Fruit fly (Drosophila melanogaster): Measurements from ENCODE around the gene CG5623.
A peak's percentile ranks its signal among the peaks of the same experiment; 100 is the strongest.

CG5623 gene

DNA sequence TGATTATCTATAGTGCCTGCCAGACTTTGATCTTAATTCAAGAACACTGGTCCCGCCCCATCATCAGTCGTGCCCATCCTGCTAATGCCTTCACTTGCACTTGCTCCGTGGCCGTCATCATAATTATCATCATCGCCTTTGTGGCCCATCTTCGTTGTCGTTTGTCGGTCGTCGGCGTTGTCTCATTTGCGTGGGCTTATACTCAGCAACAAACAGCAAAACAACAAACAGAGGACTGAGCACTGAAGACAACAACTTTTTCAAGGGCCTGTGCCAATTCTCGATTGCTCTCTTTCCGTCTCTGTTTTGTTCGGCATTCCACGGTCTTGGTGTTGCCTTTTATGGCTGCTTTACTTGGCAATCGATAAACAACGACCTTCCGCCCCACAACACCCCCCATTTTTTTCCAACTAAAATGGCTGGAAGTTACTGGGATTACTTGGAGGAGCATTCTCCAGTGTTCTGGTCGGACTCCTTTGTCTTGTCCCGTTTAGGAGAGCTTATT is 40.7 kb upstream of the CG5623 start:
- TF ChIP-seq onecut (GFP tag; IDR thresholded peaks at IDR 0.05) (peak; percentile 44), sd (tag; optimal IDR thresholded peaks at IDR 0.05) (peak; percentile 41), Dip2 (GFP tag; IDR thresholded peaks at IDR 0.05) (no peak), bsh (GFP tag; optimal IDR thresholded peaks at IDR 0.05) (peak in 1 of 2 experiments; percentile 48), CG14667 (GFP tag; IDR thresholded peaks at IDR 0.05) (no peak), sr (GFP tag; IDR thresholded peaks at IDR 0.05) (peak; percentile 67; the same call in 2 of the 3 replicates)

DNA sequence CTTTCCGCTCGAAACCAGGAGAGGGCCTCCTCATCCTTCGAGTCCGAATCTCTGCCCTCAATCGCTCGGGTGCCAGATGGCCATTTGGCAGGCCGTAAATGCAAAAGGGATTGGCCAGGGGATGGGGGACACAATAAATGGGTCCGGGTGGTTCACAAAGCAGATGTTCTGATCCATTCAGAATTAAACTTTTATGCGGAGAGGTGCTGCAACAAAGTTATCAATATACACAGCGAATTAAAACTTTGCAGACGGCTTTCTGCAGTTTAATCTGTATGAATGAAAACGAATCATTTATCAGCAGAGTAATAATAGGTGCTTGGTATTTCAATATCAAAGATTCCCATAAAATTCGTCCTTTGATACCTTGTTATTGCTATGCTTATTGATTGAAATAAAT is 40.1 kb upstream of the CG5623 start:
- TF ChIP-seq vnd (GFP tag; IDR thresholded peaks at IDR 0.05; ENCODE audit: partially characterized antibody) (no peak), Oaz (GFP tag; IDR thresholded peaks at IDR 0.05) (no peak), abd-A (tag; optimal IDR thresholded peaks at IDR 0.05) (peak; percentile 32), Hmr (GFP tag; optimal IDR thresholded peaks at IDR 0.05) (no peak)

DNA sequence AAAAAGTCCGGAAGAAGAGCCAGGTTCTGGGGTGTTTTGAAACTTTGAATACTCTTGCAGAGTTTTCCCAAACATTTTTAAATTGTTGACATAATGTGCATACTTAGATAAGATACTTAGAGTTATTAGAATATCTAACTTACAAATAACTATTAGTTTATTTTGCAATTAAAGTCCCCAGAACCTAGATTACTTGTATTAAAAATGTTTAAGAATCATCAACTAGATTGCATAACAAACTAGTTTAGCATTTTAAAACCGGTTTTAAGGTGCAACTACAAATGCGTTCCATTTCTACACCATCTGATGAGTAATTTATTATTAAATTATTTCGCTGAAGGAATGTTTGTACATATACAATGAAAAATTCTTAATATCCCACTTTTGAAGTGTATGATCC is 39.1 kb upstream of the CG5623 start:
- TF ChIP-seq CG18476 (GFP tag; optimal IDR thresholded peaks at IDR 0.05) (no peak), sqz (GFP tag; optimal IDR thresholded peaks at IDR 0.05) (no peak), D19A (tag; optimal IDR thresholded peaks at IDR 0.05) (peak; percentile 68), CG2116 (GFP tag; optimal IDR thresholded peaks at IDR 0.05) (no peak), sc (optimal IDR thresholded peaks at IDR 0.05) (no peak), sc (GFP tag; optimal IDR thresholded peaks at IDR 0.05) (no peak), her (GFP tag; optimal IDR thresholded peaks at IDR 0.05) (no peak), nmo (GFP tag; optimal IDR thresholded peaks at IDR 0.05) (no peak)

DNA sequence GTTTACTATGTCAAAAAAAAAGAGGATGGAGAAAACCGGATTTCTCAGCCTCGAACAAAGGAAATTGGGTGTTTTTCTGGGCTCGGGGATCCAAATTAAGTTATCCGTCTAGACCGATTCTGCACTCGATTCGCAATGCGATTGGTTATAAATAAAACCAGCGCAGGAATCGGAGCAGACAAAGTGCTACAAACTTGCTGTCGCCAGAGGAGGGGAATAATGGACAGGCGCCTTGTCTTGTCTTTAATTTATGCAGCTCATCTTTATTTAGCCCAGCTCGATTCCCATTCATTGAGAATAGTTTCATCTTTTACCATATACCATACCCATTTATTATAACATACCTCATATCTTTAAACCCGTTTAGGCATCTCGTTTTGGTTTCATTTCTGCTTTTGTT is 37.4 kb upstream of the CG5623 start:
- no peak for TF ChIP-seq CG1529 (GFP tag; optimal IDR thresholded peaks at IDR 0.05)
- no peak for TF ChIP-seq pan (optimal IDR thresholded peaks at IDR 0.05)
- TF ChIP-seq pan (GFP tag; optimal IDR thresholded peaks at IDR 0.05 in 1 of 2, IDR thresholded peaks at IDR 0.05 in 1 of 2), result peak in 1 of 2 experiments; percentile 13

DNA sequence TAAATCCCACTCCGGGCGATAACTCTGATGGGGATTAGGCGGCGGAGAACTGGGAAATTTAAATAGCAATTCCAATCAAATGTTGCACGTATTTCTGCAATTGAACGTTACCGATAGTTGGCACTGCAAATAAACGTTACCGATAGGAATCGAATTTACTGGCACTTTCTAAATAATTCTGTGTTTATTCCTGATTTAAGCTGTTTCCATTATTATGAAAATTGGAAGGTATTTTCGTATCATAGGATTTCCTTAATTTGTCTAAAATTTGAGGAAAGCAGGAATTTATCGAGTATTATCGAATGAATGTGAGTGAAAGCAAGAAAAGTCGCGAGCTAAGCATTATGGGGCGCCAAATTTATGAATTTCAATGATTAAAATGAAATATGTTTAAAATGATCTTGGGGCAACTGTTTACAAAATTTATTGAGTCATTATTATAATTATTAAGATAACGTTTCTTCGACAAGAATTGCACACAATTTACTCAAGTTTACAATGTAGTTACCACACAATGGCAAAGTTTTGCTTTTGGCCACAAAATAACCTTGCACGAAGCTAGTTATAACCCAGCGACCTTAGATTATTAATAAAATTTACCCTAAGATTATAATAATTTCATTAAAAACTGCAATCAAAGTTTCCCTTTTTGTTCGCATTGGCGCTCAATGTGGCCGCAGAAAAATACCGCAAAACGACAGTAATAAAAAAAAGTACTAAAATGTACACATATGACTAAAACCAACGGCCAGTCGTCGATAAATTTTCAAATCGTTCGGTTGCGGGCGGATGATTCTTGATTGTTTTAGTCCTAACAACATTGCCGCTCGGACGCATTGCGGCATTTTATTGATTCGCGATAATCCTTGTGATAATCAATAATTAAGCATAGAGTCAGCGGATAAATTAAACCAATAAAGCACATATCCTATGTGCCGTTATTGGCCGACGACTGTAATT is 36.5 kb upstream of the CG5623 start, which contains the start of gene alpha-Man-IIb:
TSS of gene alpha-Man-IIb (plus strand) at position 747 of the 960 bp plus-strand sequence.
- TF ChIP-seq Ptx1 (GFP tag; IDR thresholded peaks at IDR 0.05), result peak; percentile 31; the same call in 1 of the 2 replicates
- TF ChIP-seq CG11247 (GFP tag; IDR thresholded peaks at IDR 0.05), result 0 out of 2 replicates have a peak, but pooled peaks have one; percentile 14
- TF ChIP-seq phol (tag; optimal IDR thresholded peaks at IDR 0.05), result peak; percentile 44
- TF ChIP-seq Kr (GFP tag; optimal IDR thresholded peaks at IDR 0.05), result no peak
- no peak for TF ChIP-seq NfI (GFP tag; optimal IDR thresholded peaks at IDR 0.05)
- peak; percentile 6 for TF ChIP-seq CG17186 (GFP tag; optimal IDR thresholded peaks at IDR 0.05)
- TF ChIP-seq Taf1 (GFP tag; IDR thresholded peaks at IDR 0.05), result no peak
- no peak for TF ChIP-seq CG11398 (GFP tag; optimal IDR thresholded peaks at IDR 0.05)
- peak; percentile 45; the same call in 1 of the 2 replicates for TF ChIP-seq CG32532 (GFP tag; IDR thresholded peaks at IDR 0.05)
- TF ChIP-seq fd64A (GFP tag; optimal IDR thresholded peaks at IDR 0.05), result peak; percentile 52
- peak; percentile 50; the same call in 1 of the 3 replicates for TF ChIP-seq CG6791 (GFP tag; IDR thresholded peaks at IDR 0.05; ENCODE audit: partially characterized antibody)
- TF ChIP-seq CG9727 (GFP tag; optimal IDR thresholded peaks at IDR 0.05), result peak; percentile 7
- no peak for TF ChIP-seq Sox102F (GFP tag; optimal IDR thresholded peaks at IDR 0.05)
- no peak for TF ChIP-seq CG3847 (GFP tag; IDR thresholded peaks at IDR 0.05)
- peak; percentile 33 for TF ChIP-seq kay (GFP tag; optimal IDR thresholded peaks at IDR 0.05)
- peak; percentile 68 for TF ChIP-seq HLH4C (GFP tag; IDR thresholded peaks at IDR 0.05; ENCODE audit: partially characterized antibody)
- TF ChIP-seq YL-1 (GFP tag; optimal IDR thresholded peaks at IDR 0.05), result peak; percentile 4
- TF ChIP-seq Asciz (GFP tag; optimal IDR thresholded peaks at IDR 0.05), result peak; percentile 23
- TF ChIP-seq fu2 (GFP tag; optimal IDR thresholded peaks at IDR 0.05), result no peak
- TF ChIP-seq CG8765 (GFP tag; IDR thresholded peaks at IDR 0.05), result no peak
- peak; percentile 28 for TF ChIP-seq bigmax (GFP tag; optimal IDR thresholded peaks at IDR 0.05)
- TF ChIP-seq CG12155 (GFP tag; optimal IDR thresholded peaks at IDR 0.05), result no peak

Measured in whole organism, embryonic.